Fruit fly (Drosophila melanogaster) Kc167 (cell line): ENCODE measurements around the gene CG14374.

Experiments
- Myc ChIP-seq: fragments of >200 bp; optimal IDR thresholded peaks from 2 replicates; lab custom pipeline; 2017; ENCODE audit warnings: missing external identifiers
- Sin3A ChIP-seq: fragments of >200 bp; optimal IDR thresholded peaks from 2 replicates; lab custom pipeline; 2018; ENCODE audit warnings: missing external identifiers
- h ChIP-seq: fragments of >200 bp; optimal IDR thresholded peaks from 3 replicates; lab custom pipeline; 2018; ENCODE audit warnings: missing external identifiers
- insv ChIP-seq: fragments of >200 bp; optimal IDR thresholded peaks from 3 replicates; lab custom pipeline; 2018; ENCODE audit warnings: missing external identifiers
- psq ChIP-seq: fragments of >200 bp; optimal IDR thresholded peaks from 2 replicates; lab custom pipeline; 2017; ENCODE audit warnings: missing external identifiers
- ttk ChIP-seq: sonication (Bioruptor generic); optimal IDR thresholded peaks from 2 replicates; lab custom pipeline; 2017; ENCODE audit warnings: missing external identifiers

DNA sequence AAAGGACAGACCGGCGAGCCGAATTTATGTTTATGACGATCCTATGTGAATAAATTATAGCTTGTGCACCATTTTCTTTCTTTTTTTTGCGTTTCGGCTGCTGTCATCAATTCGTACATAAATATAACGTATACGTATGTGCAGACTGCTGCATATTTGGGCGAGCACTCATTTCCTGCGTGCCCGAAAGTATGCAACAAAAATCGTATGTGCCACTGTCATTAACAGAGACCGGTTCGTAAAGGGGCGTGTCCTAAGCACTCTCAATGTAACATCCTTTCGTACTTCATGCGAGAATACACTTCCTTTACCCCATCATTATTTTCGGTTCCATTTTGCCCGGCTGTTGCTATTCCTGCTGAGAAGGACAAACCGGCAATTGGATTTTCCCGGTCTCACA is 36.8 kb downstream of the CG14374 start:
- TF ChIP-seq Myc (lab: Kevin White, UChicago) (no peak), Sin3A (lab: Kevin White, UChicago) (no peak), psq (no peak), h (lab: Kevin White, UChicago) (no peak), ttk (lab: Kevin White, UChicago) (no peak), insv (lab: Kevin White, UChicago) (no peak)
